Fruit fly (Drosophila melanogaster): Measurements from ENCODE around the gene Thor.
A peak's percentile ranks its signal among the peaks of the same experiment; 100 is the strongest.

Thor gene

dm6 chr2L:3440322-3440721 is 37.9 kb upstream of the Thor start:
- TF ChIP-seq Hr83 (GFP tag; optimal IDR thresholded peaks at IDR 0.05; ENCODE audit: poor library complexity, severe bottlenecking) (no peak), Vsx2 (GFP tag; optimal IDR thresholded peaks at IDR 0.05; ENCODE audit: partially characterized antibody) (no peak), foxo (GFP tag; optimal IDR thresholded peaks at IDR 0.05) (no peak), br (GFP tag; optimal IDR thresholded peaks at IDR 0.05) (peak; percentile 46), Hnf4 (GFP tag; optimal IDR thresholded peaks at IDR 0.05) (peak; percentile 47), rgr (GFP tag; optimal IDR thresholded peaks at IDR 0.05) (no peak), Sp1 (GFP tag; optimal IDR thresholded peaks at IDR 0.05) (peak; percentile 23), HLH106 (tag; optimal IDR thresholded peaks at IDR 0.05) (peak; percentile 40), sage (GFP tag; optimal IDR thresholded peaks at IDR 0.05) (no peak), OdsH (GFP tag; optimal IDR thresholded peaks at IDR 0.05) (peak; percentile 62), N (GFP tag; optimal IDR thresholded peaks at IDR 0.05) (no peak), pan (optimal IDR thresholded peaks at IDR 0.05) (no peak), psq (GFP tag; optimal IDR thresholded peaks at IDR 0.05) (peak; percentile 23), dmrt93B (GFP tag; optimal IDR thresholded peaks at IDR 0.05) (peak; percentile 19)

dm6 chr2L:3441158-3441557 is 37.1 kb upstream of the Thor start:
- TF ChIP-seq foxo (GFP tag; optimal IDR thresholded peaks at IDR 0.05) (no peak), Hnf4 (GFP tag; optimal IDR thresholded peaks at IDR 0.05) (no peak), Dfd (GFP tag; optimal IDR thresholded peaks at IDR 0.05) (no peak), GATAd (GFP tag; optimal IDR thresholded peaks at IDR 0.05) (no peak), Vsx2 (GFP tag; optimal IDR thresholded peaks at IDR 0.05; ENCODE audit: partially characterized antibody) (no peak), Hr78 (GFP tag; optimal IDR thresholded peaks at IDR 0.05) (no peak)

dm6 chr2L:3441673-3442072 is 36.6 kb upstream of the Thor start:
- TF ChIP-seq foxo (GFP tag; optimal IDR thresholded peaks at IDR 0.05) = no peak
- TF ChIP-seq Hr78 (GFP tag; optimal IDR thresholded peaks at IDR 0.05) = no peak
- TF ChIP-seq h (GFP tag; optimal IDR thresholded peaks at IDR 0.05) = no peak
- TF ChIP-seq brk (GFP tag; optimal IDR thresholded peaks at IDR 0.05) = no peak
- TF ChIP-seq Rel (GFP tag; optimal IDR thresholded peaks at IDR 0.05) = no peak
- no peak for TF ChIP-seq Rel (tag; optimal IDR thresholded peaks at IDR 0.05)
- no peak for TF ChIP-seq Mio (GFP tag; optimal IDR thresholded peaks at IDR 0.05)
- TF ChIP-seq Hr83 (GFP tag; optimal IDR thresholded peaks at IDR 0.05; ENCODE audit: poor library complexity, severe bottlenecking) = no peak
- no peak for TF ChIP-seq CG32264 (GFP tag; optimal IDR thresholded peaks at IDR 0.05)
- TF ChIP-seq GATAd (GFP tag; optimal IDR thresholded peaks at IDR 0.05) = no peak

- TF ChIP-seq HLH106 (tag; optimal IDR thresholded peaks at IDR 0.05) = peak; percentile 57
- peak; percentile 35 for TF ChIP-seq Sp1 (GFP tag; optimal IDR thresholded peaks at IDR 0.05)
- TF ChIP-seq psq (GFP tag; optimal IDR thresholded peaks at IDR 0.05) = peak; percentile 5
- TF ChIP-seq ey (GFP tag; optimal IDR thresholded peaks at IDR 0.05) = peak; percentile 65
- TF ChIP-seq br (GFP tag; optimal IDR thresholded peaks at IDR 0.05) = peak; percentile 59
- TF ChIP-seq fru (GFP tag; optimal IDR thresholded peaks at IDR 0.05) = peak; percentile 60
- peak; percentile 69 for TF ChIP-seq h (GFP tag; optimal IDR thresholded peaks at IDR 0.05)
- TF ChIP-seq CG9705 (GFP tag; optimal IDR thresholded peaks at IDR 0.05) = no peak
- no peak for TF ChIP-seq Dfd (GFP tag; optimal IDR thresholded peaks at IDR 0.05)
- TF ChIP-seq jim (GFP tag; optimal IDR thresholded peaks at IDR 0.05) = no peak
- TF ChIP-seq OdsH (GFP tag; optimal IDR thresholded peaks at IDR 0.05) = peak; percentile 57
- peak; percentile 3 for TF ChIP-seq sv (GFP tag; optimal IDR thresholded peaks at IDR 0.05)
- peak in 1 of 2 experiments; percentile 68 for TF ChIP-seq foxo (GFP tag; optimal IDR thresholded peaks at IDR 0.05)
- TF ChIP-seq dl (GFP tag; optimal IDR thresholded peaks at IDR 0.05; ENCODE audit: insufficient read depth in 1 of 2, partially characterized antibody in 2 of 2) = no peak
- peak; percentile 53 for TF ChIP-seq rgr (GFP tag; optimal IDR thresholded peaks at IDR 0.05)
Observed at dm6 chr2L:3444789-3445188, 33.4 kb upstream of the Thor start.

- TF ChIP-seq dsf (GFP tag; optimal IDR thresholded peaks at IDR 0.05; ENCODE audit: borderline replicate concordance) (no peak), jim (GFP tag; optimal IDR thresholded peaks at IDR 0.05) (no peak), tai (GFP tag; optimal IDR thresholded peaks at IDR 0.05) (no peak), Hnf4 (GFP tag; optimal IDR thresholded peaks at IDR 0.05) (no peak)
Observed at dm6 chr2L:3445655-3446054, 32.6 kb upstream of the Thor start, which contains the start of gene CG2772. TSS of gene CG2772 (plus strand) at chr2L:3445992.

Data from whole organism, wandering third instar larva.